Worm (Caenorhabditis elegans) whole organism, dauer: ENCODE results near the gene acs-19.

ENCODE experiments used
- unc-62 ChIP-seq: sonication (generic microtip); optimal IDR thresholded peaks from 2 replicates; lab custom pipeline; 2017; ENCODE audit warnings: missing biosample characterization, missing genetic modification reagents, missing genetic modification characterization

The acs-19 gene

DNA sequence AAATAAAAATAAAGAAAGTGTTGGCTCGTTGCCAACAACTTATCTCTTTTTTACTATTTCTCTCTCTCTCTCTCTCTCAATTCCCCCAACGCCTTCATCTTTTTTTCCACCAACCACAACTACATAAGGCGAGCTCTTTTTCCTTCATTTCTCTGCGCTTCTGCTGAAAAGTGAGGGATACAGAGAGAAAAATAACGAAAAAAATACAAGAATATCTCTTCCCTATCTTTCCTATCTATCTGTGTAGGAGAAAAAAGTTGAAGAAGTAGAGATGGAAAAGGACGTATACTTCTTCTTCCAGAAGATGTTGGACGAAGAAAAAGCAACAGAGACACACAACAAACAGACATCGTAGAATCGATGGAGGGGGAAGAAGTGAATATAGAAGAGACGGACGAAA lies 34.6 kb downstream of the acs-19 start:
- no peak for TF ChIP-seq unc-62

DNA sequence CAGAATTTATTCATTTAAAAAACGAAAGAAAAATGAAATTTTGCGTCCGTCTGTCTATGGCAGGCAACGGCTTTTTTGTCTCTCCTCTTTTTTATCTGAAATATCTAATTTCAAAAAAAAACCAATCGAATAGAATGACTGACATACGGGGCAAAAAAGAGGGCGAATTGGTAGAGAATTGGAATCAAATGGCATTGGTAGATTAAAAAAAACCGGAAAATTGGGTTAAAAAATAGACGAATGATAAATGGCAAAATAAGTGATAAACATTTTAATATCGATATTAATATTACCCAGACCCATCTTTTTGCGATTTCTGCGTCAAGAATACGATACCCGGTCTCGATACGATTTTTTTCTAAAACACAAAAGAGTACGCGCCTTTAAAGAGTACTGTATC lies 37.3 kb downstream of the acs-19 start, which contains the start of gene tir-1:
TSS of gene tir-1 (minus strand) at position 101 of the 400 bp plus-strand sequence.
- TF ChIP-seq unc-62 = no peak

DNA sequence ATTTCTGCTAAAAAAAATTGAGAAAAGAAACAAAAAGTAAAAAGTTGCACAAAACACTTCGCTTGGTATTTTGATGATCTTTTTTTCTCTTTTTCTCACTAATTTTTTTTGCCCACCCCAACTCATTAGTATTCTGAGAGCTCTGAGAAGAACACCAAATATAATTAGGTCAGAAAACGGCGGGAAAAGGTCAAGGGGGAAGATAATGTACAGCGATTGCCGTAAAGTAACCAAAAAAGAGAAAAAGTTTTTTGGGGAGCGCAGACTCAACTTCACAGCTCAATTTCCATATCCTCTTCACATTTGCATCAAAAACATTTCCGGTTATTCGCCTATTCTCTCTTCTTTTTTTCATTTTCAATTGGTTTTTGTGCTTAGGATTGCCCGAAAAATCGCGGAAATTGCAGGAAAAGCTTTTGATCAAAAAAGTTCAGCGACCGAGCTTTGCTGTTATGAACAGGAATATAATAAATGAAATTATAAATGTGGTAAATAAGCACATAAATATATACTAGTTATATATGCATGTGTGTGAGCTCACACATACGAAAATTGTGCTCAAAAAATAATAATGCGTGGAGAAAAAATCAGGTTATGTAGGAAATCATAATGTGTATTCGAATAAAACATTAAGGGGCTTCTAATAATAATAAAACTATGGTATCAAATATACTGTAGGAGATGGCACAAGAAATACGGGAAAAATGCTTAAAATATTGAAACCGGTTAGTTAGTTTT lies 38.5 kb downstream of the acs-19 start:
- TF ChIP-seq unc-62 = no peak

DNA sequence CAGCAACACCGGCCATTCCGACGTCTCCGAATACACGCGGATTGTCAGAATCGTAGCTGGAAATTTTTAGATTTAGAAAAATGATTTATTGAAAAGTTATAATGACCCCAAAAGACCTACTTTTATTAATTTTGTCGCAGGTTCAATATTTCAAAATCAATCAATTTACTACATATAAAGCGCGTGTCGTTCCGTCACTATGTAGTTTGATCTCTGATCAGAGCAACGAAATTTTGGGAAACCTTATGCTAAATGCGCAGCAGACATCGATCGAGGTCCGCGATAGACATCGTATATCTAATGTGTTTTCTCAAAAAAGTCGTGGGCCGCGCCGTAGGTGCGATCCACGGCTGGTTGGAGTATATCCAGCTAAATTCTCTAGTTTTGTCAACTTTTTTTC lies 42.2 kb downstream of the acs-19 start:
- no peak for TF ChIP-seq unc-62

DNA sequence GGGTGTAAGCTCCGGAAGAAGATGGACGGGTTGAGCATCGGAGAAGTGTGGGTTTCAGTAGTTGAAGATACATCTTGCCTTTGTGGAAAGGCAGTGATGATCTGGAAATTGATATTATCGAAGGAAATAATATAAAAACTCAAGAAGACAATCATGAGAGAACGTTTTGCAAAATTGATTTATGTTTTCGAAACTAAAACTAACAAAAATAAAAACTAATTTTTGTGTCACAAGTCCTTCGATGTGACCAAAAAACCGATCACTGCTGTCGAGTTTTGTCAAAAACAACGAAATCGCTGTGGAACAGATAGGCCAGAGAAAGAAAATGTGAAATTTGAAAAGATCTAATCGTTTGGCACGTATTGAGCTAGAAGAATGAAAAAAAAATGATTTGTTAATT lies 43.3 kb downstream of the acs-19 start, which contains the start of gene mmcm-1:
TSS of gene mmcm-1 (minus strand) at position 101 of the 400 bp plus-strand sequence.
- no peak for TF ChIP-seq unc-62

DNA sequence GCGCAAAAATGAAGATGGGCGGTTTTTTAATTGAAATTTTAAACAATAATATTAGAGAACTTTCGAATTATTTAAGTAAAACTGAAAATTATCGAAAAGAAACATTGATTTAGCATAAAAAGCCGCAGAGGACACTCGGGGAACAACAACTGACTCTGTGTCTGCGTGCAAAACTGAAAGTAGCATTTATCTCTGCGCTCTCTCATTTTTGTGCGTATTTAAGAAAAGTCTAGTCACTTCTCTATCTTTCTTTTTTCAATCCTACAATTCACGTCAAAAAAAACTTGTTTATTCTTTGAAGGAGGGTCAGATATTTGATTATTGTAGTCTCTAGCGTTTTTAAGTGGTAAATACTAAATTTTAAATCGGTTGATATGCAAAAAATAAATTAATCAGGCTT lies 43.9 kb downstream of the acs-19 start:
- TF ChIP-seq unc-62 = no peak

DNA sequence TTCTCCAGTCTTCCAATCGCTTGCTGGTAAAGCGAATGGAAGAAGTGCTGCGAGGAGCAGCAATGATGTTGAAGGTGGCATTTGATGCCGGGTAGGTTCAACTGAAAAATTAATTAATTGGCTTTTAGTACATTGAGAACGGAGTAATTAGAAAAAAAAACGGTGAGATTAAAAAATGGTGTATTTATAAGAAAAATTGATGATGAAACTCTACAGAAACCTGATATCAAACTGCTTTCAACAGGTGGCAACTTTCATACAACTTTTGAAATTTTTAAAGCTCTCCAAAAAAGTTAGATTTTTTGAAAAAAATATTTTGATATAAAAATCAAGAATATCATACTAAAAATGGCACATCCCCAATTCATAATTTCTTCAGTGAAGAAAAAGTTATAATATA lies 49.8 kb downstream of the acs-19 start, which contains the start of gene pat-3:
TSS of gene pat-3 (minus strand) at position 101 of the 400 bp plus-strand sequence.
- TF ChIP-seq unc-62 = no peak

DNA sequence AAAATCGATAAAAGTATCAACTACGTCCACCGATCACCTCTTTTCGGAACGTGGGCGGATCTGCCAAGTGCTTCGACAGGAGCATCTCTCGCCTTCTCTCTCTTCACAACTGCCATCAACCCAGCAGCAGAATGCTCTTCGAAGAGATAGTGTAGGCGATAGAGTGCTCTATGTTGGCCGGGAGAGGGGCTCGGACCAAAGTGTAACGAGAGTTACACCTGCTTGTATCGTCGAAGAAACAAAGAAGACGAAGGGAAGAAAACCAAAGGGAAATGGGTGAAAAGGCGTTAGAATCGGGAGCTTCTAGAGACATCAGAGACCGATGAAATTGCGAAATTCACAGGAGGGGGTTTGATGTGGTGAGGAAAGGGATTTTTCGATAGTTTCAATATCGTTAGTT lies 50.5 kb downstream of the acs-19 start:
- no peak for TF ChIP-seq unc-62

DNA sequence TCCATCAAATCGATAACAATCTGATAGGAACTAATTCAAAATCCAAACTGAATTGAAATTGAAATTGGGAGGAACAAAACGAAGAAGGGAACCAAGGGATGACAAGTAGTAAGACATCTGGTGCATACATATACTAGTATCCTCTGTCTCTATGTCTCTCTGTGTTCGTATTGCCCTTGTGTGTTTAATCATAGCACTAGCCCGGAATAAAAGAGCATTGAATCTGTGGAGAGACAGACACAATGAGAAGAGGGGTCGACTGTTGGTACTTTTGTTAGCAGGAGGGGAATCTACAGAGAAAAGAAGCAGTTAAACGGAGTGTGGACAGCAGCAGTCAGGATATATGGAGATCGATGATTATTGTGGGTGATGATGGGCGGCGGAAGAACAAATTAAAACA lies 51.4 kb downstream of the acs-19 start:
- TF ChIP-seq unc-62 = no peak

DNA sequence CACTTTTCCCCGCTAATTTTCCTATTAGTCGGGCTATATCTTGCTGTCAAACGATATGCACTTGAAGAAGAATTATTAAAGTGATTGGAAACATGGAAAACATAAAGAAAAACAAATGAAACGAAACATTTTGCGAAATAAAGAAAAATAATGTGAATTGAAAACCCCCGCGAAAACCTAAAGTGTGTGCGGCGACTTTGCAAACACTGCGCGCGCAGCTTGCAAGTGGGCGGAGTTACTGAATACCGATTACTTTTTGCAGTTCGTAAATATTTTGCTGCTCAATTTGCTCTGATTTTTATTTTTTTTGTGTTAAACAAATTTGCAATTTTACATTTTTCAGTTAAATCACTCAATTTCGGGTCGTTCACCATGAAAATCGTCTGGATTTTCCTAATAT lies 52.3 kb downstream of the acs-19 start, which contains the start of gene ccdc-47:
TSS of gene ccdc-47 (plus strand) at position 344 of the 400 bp plus-strand sequence.
- TF ChIP-seq unc-62 = no peak
